Worm (Caenorhabditis elegans) whole organism, L4 larva: ENCODE results near the gene hipr-1.

Experiments used
- D1046.2 ChIP-seq: fragments of 200-800 bp; sonication (Bioruptor generic); IDR thresholded peaks from 2 replicates; pipeline ENCODE4 v1.3.6; 2022; ENCODE audit warnings: missing genetic modification characterization, missing compliant biosample characterization
- F26F4.8 ChIP-seq: fragments of 200-800 bp; sonication (Bioruptor generic); conservative IDR thresholded peaks from 2 replicates; pipeline ENCODE4 v1.3.6; 2022; ENCODE audit warnings: missing genetic modification characterization, missing compliant biosample characterization
- F37D6.2 ChIP-seq: sonication (generic microtip); optimal IDR thresholded peaks from 2 replicates; lab custom pipeline; 2016; ENCODE audit warnings: mild to moderate bottlenecking, missing genetic modification characterization, missing compliant biosample characterization
- F44E2.7 ChIP-seq: fragments of 200-800 bp; sonication (Bioruptor generic); IDR thresholded peaks from 2 replicates; pipeline ENCODE4 v2.1.2; 2022; ENCODE audit warnings: missing genetic modification characterization, missing compliant biosample characterization
- F49E8.2 ChIP-seq: sonication (generic microtip); optimal IDR thresholded peaks from 2 replicates; lab custom pipeline; 2016; ENCODE audit warnings: missing compliant biosample characterization, mild to moderate bottlenecking, missing genetic modification characterization, borderline replicate concordance
- R02D3.7 ChIP-seq: fragments of 150-350 bp; sonication (generic microtip); optimal IDR thresholded peaks from 3 replicates; lab custom pipeline; 2014; ENCODE audit warnings: missing biosample characterization, missing genetic modification characterization
- Y105C5A.15 ChIP-seq: fragments of 200-800 bp; sonication (Bioruptor generic); IDR thresholded peaks from 2 replicates; pipeline ENCODE4 v1.3.6; 2022; ENCODE audit warnings: missing genetic modification characterization, missing compliant biosample characterization
- Y48G9A.11 ChIP-seq: fragments of 200-800 bp; sonication (Bioruptor generic); IDR thresholded peaks from 2 replicates; pipeline ENCODE4 v1.3.6; 2022; ENCODE audit warnings: missing genetic modification reagents, missing genetic modification characterization, missing compliant biosample characterization
- ZK337.2 ChIP-seq: fragments of 200-800 bp; sonication (Bioruptor generic); IDR thresholded peaks from 2 replicates; pipeline ENCODE4 v1.3.6; 2022; ENCODE audit warnings: missing genetic modification reagents, missing genetic modification characterization, missing compliant biosample characterization
- ZK546.5 ChIP-seq, 2 experiments: sonication (generic microtip); optimal IDR thresholded peaks; 2 replicates each; lab custom pipeline; 2017; ENCODE audit warnings: missing biosample characterization in 2 of 2, missing genetic modification characterization in 2 of 2
- arid-1 ChIP-seq: fragments of 200-800 bp; sonication (Bioruptor generic); conservative IDR thresholded peaks from 2 replicates; pipeline ENCODE4 v1.3.6; 2022; ENCODE audit warnings: missing genetic modification reagents, missing genetic modification characterization, missing compliant biosample characterization
- ceh-32 ChIP-seq: sonication (generic microtip); optimal IDR thresholded peaks from 2 replicates; lab custom pipeline; 2016; ENCODE audit warnings: mild to moderate bottlenecking, missing genetic modification characterization, missing compliant biosample characterization; ENCODE audit not compliant: poor library complexity
- cey-2 ChIP-seq: sonication (generic microtip); optimal IDR thresholded peaks from 3 replicates; lab custom pipeline; 2017; ENCODE audit warnings: missing genetic modification characterization, mild to moderate bottlenecking, missing compliant biosample characterization, antibody characterized with exemption, borderline replicate concordance; ENCODE audit not compliant: insufficient read depth
- daf-12 ChIP-seq: fragments of 150-350 bp; optimal IDR thresholded peaks from 2 replicates; lab custom pipeline; 2014; ENCODE audit warnings: missing biosample characterization, missing genetic modification reagents, missing genetic modification characterization
- daf-19 ChIP-seq: fragments of 200-800 bp; sonication (Bioruptor generic); conservative IDR thresholded peaks from 2 replicates; pipeline ENCODE4 v1.3.6; 2022; ENCODE audit warnings: missing genetic modification characterization, missing compliant biosample characterization
- dmd-9 ChIP-seq: fragments of 200-800 bp; sonication (Bioruptor generic); IDR thresholded peaks from 2 replicates; pipeline ENCODE4 v1.3.6; 2022; ENCODE audit warnings: missing genetic modification reagents, missing genetic modification characterization, missing compliant biosample characterization
- dpl-1 ChIP-seq: fragments of 150-350 bp; optimal IDR thresholded peaks from 2 replicates; lab custom pipeline; 2014; ENCODE audit warnings: missing biosample characterization, missing genetic modification reagents, missing genetic modification characterization
- duxl-1 ChIP-seq: sonication (generic microtip); optimal IDR thresholded peaks from 2 replicates; lab custom pipeline; 2016; ENCODE audit warnings: mild to moderate bottlenecking, missing genetic modification characterization, moderate library complexity, missing compliant biosample characterization; ENCODE audit not compliant: poor library complexity
- egl-27 ChIP-seq: sonication (generic microtip); optimal IDR thresholded peaks from 3 replicates; lab custom pipeline; 2017; ENCODE audit warnings: missing biosample characterization, missing genetic modification reagents, missing genetic modification characterization
- egl-43 ChIP-seq: fragments of 200-800 bp; sonication (Bioruptor generic); IDR thresholded peaks from 2 replicates; pipeline ENCODE4 v1.3.6; 2022; ENCODE audit warnings: missing genetic modification reagents, missing genetic modification characterization, missing compliant biosample characterization
- hlh-30 ChIP-seq: sonication (generic microtip); optimal IDR thresholded peaks from 2 replicates; lab custom pipeline; 2017; ENCODE audit warnings: antibody characterized with exemption, mild to moderate bottlenecking, missing genetic modification characterization, missing compliant biosample characterization; ENCODE audit not compliant: insufficient read depth
- lin-29 ChIP-seq: fragments of 200-800 bp; sonication (Bioruptor generic); IDR thresholded peaks from 2 replicates; pipeline ENCODE4 v1.3.6; 2022; ENCODE audit warnings: missing genetic modification reagents, missing genetic modification characterization, missing compliant biosample characterization
- lin-38 ChIP-seq: fragments of 200-800 bp; sonication (Bioruptor generic); IDR thresholded peaks from 2 replicates; pipeline ENCODE4 v1.3.6; 2022; ENCODE audit warnings: missing genetic modification reagents, missing genetic modification characterization, missing compliant biosample characterization
- lir-3 ChIP-seq: sonication (generic microtip); optimal IDR thresholded peaks from 2 replicates; lab custom pipeline; 2016; ENCODE audit warnings: mild to moderate bottlenecking, missing genetic modification characterization, missing compliant biosample characterization
- mdl-1 ChIP-seq, 2 experiments: fragments of 150-350 bp in 1 of 2; sonication (generic microtip) in 1 of 2; optimal IDR thresholded peaks; 2 replicates each; lab custom pipeline; 2014 to 2017; ENCODE audit warnings: missing biosample characterization in 2 of 2, missing genetic modification characterization in 2 of 2
- mes-2 ChIP-seq: sonication (generic microtip); optimal IDR thresholded peaks from 2 replicates; lab custom pipeline; 2016; ENCODE audit warnings: missing genotype, mild to moderate bottlenecking, missing genetic modification characterization, missing compliant biosample characterization; ENCODE audit not compliant: poor library complexity, severe bottlenecking
- nhr-10 ChIP-seq: fragments of 150-350 bp; optimal IDR thresholded peaks from 2 replicates; lab custom pipeline; 2014; ENCODE audit warnings: missing biosample characterization, missing genetic modification characterization
- nhr-102 ChIP-seq: sonication (generic microtip); optimal IDR thresholded peaks from 2 replicates; lab custom pipeline; 2016; ENCODE audit warnings: mild to moderate bottlenecking, missing genetic modification characterization, moderate library complexity, missing compliant biosample characterization
- nhr-237 ChIP-seq: sonication (generic microtip); optimal IDR thresholded peaks from 2 replicates; lab custom pipeline; 2017; ENCODE audit warnings: missing biosample characterization, missing genetic modification characterization
- nhr-28 ChIP-seq: fragments of 150-350 bp; optimal IDR thresholded peaks from 2 replicates; lab custom pipeline; 2014; ENCODE audit warnings: missing biosample characterization, missing genetic modification characterization
- nhr-41 ChIP-seq: fragments of 200-800 bp; sonication (Bioruptor generic); IDR thresholded peaks from 2 replicates; pipeline ENCODE4 v1.3.6; 2022; ENCODE audit warnings: missing genetic modification reagents, missing genetic modification characterization, missing compliant biosample characterization
- nhr-48 ChIP-seq: sonication (generic microtip); optimal IDR thresholded peaks from 2 replicates; lab custom pipeline; 2016; ENCODE audit warnings: mild to moderate bottlenecking, missing genetic modification characterization, missing compliant biosample characterization
- nhr-6 ChIP-seq: fragments of 150-350 bp; optimal IDR thresholded peaks from 2 replicates; lab custom pipeline; 2014; ENCODE audit warnings: missing biosample characterization, missing genetic modification characterization
- nhr-76 ChIP-seq: fragments of 150-350 bp; optimal IDR thresholded peaks from 2 replicates; lab custom pipeline; 2014; ENCODE audit warnings: missing biosample characterization, missing genetic modification characterization
- nhr-77 ChIP-seq: fragments of 150-350 bp; optimal IDR thresholded peaks from 2 replicates; lab custom pipeline; 2014; ENCODE audit warnings: missing biosample characterization, missing genetic modification characterization
- php-3 ChIP-seq: fragments of 200-800 bp; sonication (Bioruptor generic); IDR thresholded peaks from 2 replicates; pipeline ENCODE4 v1.3.6; 2022; ENCODE audit warnings: missing genetic modification reagents, missing genetic modification characterization, missing compliant biosample characterization
- pqm-1 ChIP-seq: sonication (generic microtip); optimal IDR thresholded peaks from 2 replicates; lab custom pipeline; 2017; ENCODE audit warnings: missing biosample characterization, missing genetic modification characterization
- sdz-12 ChIP-seq: fragments of 200-800 bp; sonication (Bioruptor generic); optimal IDR thresholded peaks from 2 replicates; lab custom pipeline; 2018; ENCODE audit warnings: mild to moderate bottlenecking, missing genetic modification characterization, missing compliant biosample characterization
- set-16 ChIP-seq: fragments of 200-800 bp; sonication (Bioruptor generic); IDR thresholded peaks from 2 replicates; pipeline ENCODE4 v1.3.6; 2022; ENCODE audit warnings: missing genetic modification reagents, missing genetic modification characterization, missing compliant biosample characterization
- skn-1 ChIP-seq: fragments of 150-350 bp; optimal IDR thresholded peaks from 2 replicates; lab custom pipeline; 2014; ENCODE audit warnings: missing biosample characterization, missing genetic modification characterization
- snpc-1.2 ChIP-seq: fragments of 200-800 bp; sonication (Bioruptor generic); IDR thresholded peaks from 2 replicates; pipeline ENCODE4 v1.3.6; 2022; ENCODE audit warnings: missing genetic modification reagents, missing genetic modification characterization, missing compliant biosample characterization
- snpc-4 ChIP-seq: fragments of 150-350 bp; optimal IDR thresholded peaks from 2 replicates; lab custom pipeline; 2014; ENCODE audit warnings: missing biosample characterization, missing genetic modification characterization
- spr-1 ChIP-seq: sonication (generic microtip); optimal IDR thresholded peaks from 2 replicates; lab custom pipeline; 2016; ENCODE audit warnings: mild to moderate bottlenecking, missing genetic modification characterization, missing compliant biosample characterization
- tag-97 ChIP-seq: fragments of 200-800 bp; sonication (Bioruptor generic); IDR thresholded peaks from 2 replicates; pipeline ENCODE4 v1.3.6; 2022; ENCODE audit warnings: missing genetic modification characterization, missing compliant biosample characterization
- tra-1 ChIP-seq: fragments of 200-800 bp; sonication (Bioruptor generic); IDR thresholded peaks from 2 replicates; pipeline ENCODE4 v1.3.6; 2022; ENCODE audit warnings: missing genetic modification reagents, missing genetic modification characterization, missing compliant biosample characterization
- unc-130 ChIP-seq: sonication (generic microtip); optimal IDR thresholded peaks from 2 replicates; lab custom pipeline; 2016; ENCODE audit warnings: missing genetic modification reagents, missing genetic modification characterization, missing compliant biosample characterization
- unc-62 ChIP-seq, 3 experiments: fragments of 150-350 bp in 1 of 3; sonication (generic microtip); optimal IDR thresholded peaks in 2 of 3; peaks in 1 of 3; 1 replicate in 1 of 3; 2 replicates in 2 of 3; lab custom pipeline; 2014 to 2017; ENCODE audit warnings: missing biosample characterization in 3 of 3, missing genetic modification characterization in 3 of 3, missing genetic modification reagents in 3 of 3, missing genotype in 1 of 3
- zag-1 ChIP-seq: fragments of 150-350 bp; optimal IDR thresholded peaks from 2 replicates; lab custom pipeline; 2014; ENCODE audit warnings: missing biosample characterization, missing genetic modification characterization
- zfp-2 ChIP-seq: sonication (generic microtip); optimal IDR thresholded peaks from 2 replicates; lab custom pipeline; 2016; ENCODE audit warnings: mild to moderate bottlenecking, missing genetic modification characterization, missing compliant biosample characterization
- zfp-3 ChIP-seq: fragments of 200-800 bp; sonication (Bioruptor generic); conservative IDR thresholded peaks from 2 replicates; pipeline ENCODE4 v1.3.6; 2022; ENCODE audit warnings: missing genetic modification reagents, missing genetic modification characterization, missing compliant biosample characterization
- zip-2 ChIP-seq: fragments of 150-350 bp; optimal IDR thresholded peaks from 2 replicates; lab custom pipeline; 2014; ENCODE audit warnings: missing biosample characterization, missing genetic modification characterization
- ztf-7 ChIP-seq: fragments of 150-350 bp; optimal IDR thresholded peaks from 2 replicates; lab custom pipeline; 2014; ENCODE audit warnings: missing biosample characterization, missing genetic modification characterization

The hipr-1 gene

DNA sequence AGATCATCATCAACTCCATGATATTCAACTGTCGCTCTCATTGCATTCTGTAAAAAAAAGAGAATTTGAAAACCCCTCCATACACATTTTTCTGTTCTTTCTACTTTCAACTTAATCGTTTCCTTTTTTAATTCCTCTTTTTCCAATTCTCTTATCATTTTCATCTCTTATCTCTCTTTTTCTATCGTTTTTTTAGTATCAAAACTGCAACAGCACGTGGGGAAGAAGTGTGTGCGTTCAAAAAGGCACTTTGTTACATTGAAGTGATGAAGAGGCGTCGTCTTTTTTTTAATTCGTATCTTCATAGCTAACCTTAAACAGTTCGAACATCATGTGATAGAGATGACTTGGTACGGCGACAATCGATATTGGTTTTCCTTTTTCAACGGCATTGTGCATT lies 19.1 kb downstream of the hipr-1 start (continued):
- no peak for TF ChIP-seq R02D3.7
- TF ChIP-seq set-16 (GFP tag; lab: Robert Waterston, UW) = no peak
- TF ChIP-seq zag-1 (tag; lab: Kevin White, UChicago) = no peak
- TF ChIP-seq F37D6.2 (tag; lab: Kevin White, UChicago) = no peak
- no peak for TF ChIP-seq zfp-2 (tag; lab: Kevin White, UChicago)
- TF ChIP-seq dmd-9 (GFP tag; lab: Robert Waterston, UW) = no peak
- no peak for TF ChIP-seq ZK337.2 (GFP tag; lab: Robert Waterston, UW)
- TF ChIP-seq lin-29 (GFP tag; lab: Robert Waterston, UW) = no peak
- TF ChIP-seq sdz-12 (GFP tag; lab: Kevin White, UChicago) = no peak
- no peak for TF ChIP-seq D1046.2 (GFP tag; lab: Robert Waterston, UW)
- TF ChIP-seq dpl-1 (GFP tag; lab: Kevin White, UChicago) = peak; percentile 50
- TF ChIP-seq php-3 (GFP tag; lab: Robert Waterston, UW) = peak; percentile 83
- peak; percentile 93 for TF ChIP-seq pqm-1
- TF ChIP-seq Y105C5A.15 (GFP tag; lab: Robert Waterston, UW) = no peak
- no peak for TF ChIP-seq Y48G9A.11 (GFP tag; lab: Robert Waterston, UW)
- peak; percentile 82 for TF ChIP-seq tra-1 (GFP tag; lab: Robert Waterston, UW)
- no peak for TF ChIP-seq unc-130 (GFP tag; lab: Kevin White, UChicago)
- TF ChIP-seq mes-2 (tag; lab: Kevin White, UChicago) = peak; percentile 44
- no peak for TF ChIP-seq tag-97 (GFP tag; lab: Robert Waterston, UW)
- TF ChIP-seq nhr-48 (tag; lab: Kevin White, UChicago) = peak; percentile 94
- no peak for TF ChIP-seq lin-38 (GFP tag; lab: Robert Waterston, UW)
- TF ChIP-seq snpc-4 (tag; lab: Kevin White, UChicago) = no peak
- TF ChIP-seq nhr-41 (GFP tag; lab: Robert Waterston, UW) = no peak
- TF ChIP-seq snpc-1.2 (GFP tag; lab: Robert Waterston, UW) = no peak
- no peak for TF ChIP-seq arid-1 (GFP tag; lab: Robert Waterston, UW)
- TF ChIP-seq mdl-1 (tag; optimal IDR thresholded peaks at IDR 0.05; lab: Kevin White, UChicago) = peak; percentile 69 to 97
- TF ChIP-seq lir-3 (tag; lab: Kevin White, UChicago) = no peak
- no peak for TF ChIP-seq egl-27 (tag; lab: Kevin White, UChicago)
- no peak for TF ChIP-seq daf-12 (tag; lab: Kevin White, UChicago)
- TF ChIP-seq nhr-102 (tag; lab: Kevin White, UChicago) = peak; percentile 35
- peak; percentile 31 for TF ChIP-seq nhr-6 (tag; lab: Kevin White, UChicago)
- TF ChIP-seq egl-43 (GFP tag; lab: Robert Waterston, UW) = no peak
- peak; percentile 95 for TF ChIP-seq nhr-28 (tag; lab: Kevin White, UChicago)
- no peak for TF ChIP-seq zfp-3 (GFP tag; lab: Robert Waterston, UW)
- TF ChIP-seq zip-2 (tag; lab: Kevin White, UChicago) = no peak
- TF ChIP-seq cey-2 (tag; lab: Kevin White, UChicago) = peak; percentile 90
- no peak for TF ChIP-seq nhr-237 (tag; lab: Kevin White, UChicago)
- no peak for TF ChIP-seq nhr-76 (tag; lab: Kevin White, UChicago)
- no peak for TF ChIP-seq unc-62 (GFP tag; optimal IDR thresholded peaks at IDR 0.05 in 1 of 2; lab: Kevin White, UChicago)
- no peak for TF ChIP-seq unc-62 (tag; optimal IDR thresholded peaks at IDR 0.05; lab: Kevin White, UChicago)
- TF ChIP-seq duxl-1 (tag; lab: Kevin White, UChicago) = no peak
- TF ChIP-seq nhr-10 (tag; lab: Kevin White, UChicago) = peak; percentile 43
- no peak for TF ChIP-seq ceh-32
- TF ChIP-seq spr-1 = no peak
- no peak for TF ChIP-seq F26F4.8
- TF ChIP-seq F49E8.2 (tag; lab: Kevin White, UChicago) = no peak
- TF ChIP-seq F44E2.7 (GFP tag; lab: Robert Waterston, UW) = no peak
- no peak for TF ChIP-seq ZK546.5 (tag; optimal IDR thresholded peaks at IDR 0.05; lab: Kevin White, UChicago)
- no peak for TF ChIP-seq daf-19 (GFP tag; lab: Robert Waterston, UW)
- peak; percentile 93 for TF ChIP-seq nhr-77
- TF ChIP-seq ztf-7 = no peak
- peak; percentile 90 for TF ChIP-seq hlh-30
- no peak for TF ChIP-seq skn-1 (tag; lab: Kevin White, UChicago)
